Worm (Caenorhabditis elegans) whole organism, early embryonic: Measurements from ENCODE around the gene F56B3.2.

Experiments
- B0310.2 ChIP-seq: sonication (generic microtip); optimal IDR thresholded peaks from 2 replicates; lab custom pipeline; 2016; ENCODE audit warnings: mild to moderate bottlenecking, missing genetic modification characterization, missing compliant biosample characterization
- F13C5.2 ChIP-seq: sonication (generic microtip); optimal IDR thresholded peaks from 2 replicates; lab custom pipeline; 2017; ENCODE audit warnings: mild to moderate bottlenecking, missing genetic modification characterization, inconsistent platforms, missing compliant biosample characterization
- aly-1 ChIP-seq: sonication (generic microtip); optimal IDR thresholded peaks from 2 replicates; lab custom pipeline; 2016; ENCODE audit warnings: missing genetic modification characterization, missing compliant biosample characterization
- ama-1 ChIP-seq: fragments of 150-350 bp; optimal IDR thresholded peaks from 2 replicates; lab custom pipeline; 2014
- ceh-13 ChIP-seq: fragments of 200-800 bp; sonication (Bioruptor generic); optimal IDR thresholded peaks from 2 replicates; lab custom pipeline; 2018; ENCODE audit warnings: mild to moderate bottlenecking, missing genetic modification characterization, missing compliant biosample characterization
- ceh-36 ChIP-seq: sonication (generic microtip); optimal IDR thresholded peaks from 2 replicates; lab custom pipeline; 2016; ENCODE audit warnings: missing genetic modification characterization, inconsistent platforms, missing compliant biosample characterization
- ets-7 ChIP-seq: sonication (generic microtip); optimal IDR thresholded peaks from 2 replicates; lab custom pipeline; 2016; ENCODE audit warnings: missing genotype, missing genetic modification characterization, missing compliant biosample characterization
- flt-1 ChIP-seq: fragments of 200-800 bp; sonication (Bioruptor generic); IDR thresholded peaks from 2 replicates; pipeline ENCODE4 v1.3.6; 2022; ENCODE audit warnings: missing genetic modification characterization, missing compliant biosample characterization
- hmbx-1 ChIP-seq: sonication (generic microtip); optimal IDR thresholded peaks from 2 replicates; lab custom pipeline; 2016; ENCODE audit warnings: mild to moderate bottlenecking, missing genetic modification characterization, missing compliant biosample characterization
- hmg-4 ChIP-seq: fragments of 200-800 bp; sonication (Bioruptor generic); optimal IDR thresholded peaks from 2 replicates; lab custom pipeline; 2018; ENCODE audit warnings: mild to moderate bottlenecking, missing genetic modification characterization, missing compliant biosample characterization
- hnd-1 ChIP-seq: sonication (generic microtip); optimal IDR thresholded peaks from 2 replicates; lab custom pipeline; 2016; ENCODE audit warnings: missing genetic modification characterization, missing compliant biosample characterization
- pes-1 ChIP-seq: fragments of 200-800 bp; sonication (Bioruptor generic); IDR thresholded peaks from 2 replicates; pipeline ENCODE4 v1.3.6; 2022; ENCODE audit warnings: missing genetic modification reagents, missing genetic modification characterization, missing compliant biosample characterization
- scrt-1 ChIP-seq: fragments of 200-800 bp; sonication (Bioruptor generic); IDR thresholded peaks from 2 replicates; pipeline ENCODE4 v1.3.6; 2022; ENCODE audit warnings: missing genetic modification characterization, missing compliant biosample characterization
- sea-1 ChIP-seq: fragments of 200-800 bp; sonication (Bioruptor generic); conservative IDR thresholded peaks from 2 replicates; pipeline ENCODE4 v1.3.6; 2022; ENCODE audit warnings: missing genetic modification characterization, missing compliant biosample characterization
- tbx-11 ChIP-seq: fragments of 200-800 bp; sonication (Bioruptor generic); IDR thresholded peaks from 2 replicates; pipeline ENCODE4 v1.3.6; 2022; ENCODE audit warnings: missing genetic modification characterization, missing compliant biosample characterization
- tbx-37 ChIP-seq: fragments of 200-800 bp; sonication (Bioruptor generic); conservative IDR thresholded peaks from 2 replicates; pipeline ENCODE4 v1.3.6; 2022; ENCODE audit warnings: missing genetic modification reagents, missing genetic modification characterization, missing compliant biosample characterization
- tra-4 ChIP-seq: sonication (generic microtip); optimal IDR thresholded peaks from 2 replicates; lab custom pipeline; 2017; ENCODE audit warnings: missing genetic modification characterization, missing compliant biosample characterization

F56B3.2 gene

ce11 chrIV:768312-768711, at the start of gene F56B3.2:
Gene F56B3.2 (minus strand): TSS chrIV:768584.
- TF ChIP-seq pes-1 (GFP tag; lab: Robert Waterston, UW) = no peak
- TF ChIP-seq tbx-37 (GFP tag; lab: Robert Waterston, UW) = no peak
- no peak for TF ChIP-seq tra-4 (tag; lab: Kevin White, UChicago)
- no peak for TF ChIP-seq aly-1 (tag; lab: Kevin White, UChicago)
- no peak for TF ChIP-seq hnd-1 (tag; lab: Kevin White, UChicago)
- TF ChIP-seq flt-1 (GFP tag; lab: Robert Waterston, UW) = no peak
- no peak for TF ChIP-seq scrt-1 (GFP tag; lab: Robert Waterston, UW)
- TF ChIP-seq ama-1 (lab: Kevin White, UChicago) = no peak
- TF ChIP-seq hmbx-1 (tag; lab: Kevin White, UChicago) = no peak
- TF ChIP-seq B0310.2 (tag; lab: Kevin White, UChicago) = no peak
- no peak for TF ChIP-seq sea-1 (GFP tag; lab: Robert Waterston, UW)

ce11 chrIV:817879-818278, 49.5 kb upstream of the F56B3.2 start:
- TF ChIP-seq B0310.2 (tag; lab: Kevin White, UChicago) = no peak
- no peak for TF ChIP-seq hmg-4 (GFP tag; lab: Kevin White, UChicago)
- peak; percentile 52; the same call in 1 of the 2 replicates for TF ChIP-seq scrt-1 (GFP tag; lab: Robert Waterston, UW)
- TF ChIP-seq ama-1 (lab: Kevin White, UChicago) = no peak
- no peak for TF ChIP-seq flt-1 (GFP tag; lab: Robert Waterston, UW)
- TF ChIP-seq pes-1 (GFP tag; lab: Robert Waterston, UW) = no peak
- TF ChIP-seq tbx-37 (GFP tag; lab: Robert Waterston, UW) = no peak
- TF ChIP-seq tbx-11 (GFP tag; lab: Robert Waterston, UW) = no peak

- TF ChIP-seq pes-1 (GFP tag; lab: Robert Waterston, UW) (peak; percentile 78), sea-1 (GFP tag; lab: Robert Waterston, UW) (0 out of 2 replicates have a peak, but pooled peaks have one; percentile 24), tbx-11 (GFP tag; lab: Robert Waterston, UW) (peak; percentile 61; the same call in 1 of the 2 replicates), flt-1 (GFP tag; lab: Robert Waterston, UW) (peak; percentile 63)
These were observed 45.0 kb upstream of the F56B3.2 start for ce11 chrIV:813341-813740.

ce11 chrIV:807027-807516, 38.7 kb upstream of the F56B3.2 start, which contains the start of gene Y55F3BL.6:
Gene Y55F3BL.6 (minus strand): TSS chrIV:807077.
- no peak for TF ChIP-seq aly-1 (tag; lab: Kevin White, UChicago)
- no peak for TF ChIP-seq hmbx-1 (tag; lab: Kevin White, UChicago)
- TF ChIP-seq hmg-4 (GFP tag; lab: Kevin White, UChicago) = no peak
- no peak for TF ChIP-seq ets-7 (tag; lab: Kevin White, UChicago)
- TF ChIP-seq ceh-36 (tag; lab: Kevin White, UChicago) = no peak
- no peak for TF ChIP-seq sea-1 (GFP tag; lab: Robert Waterston, UW)
- no peak for TF ChIP-seq B0310.2 (tag; lab: Kevin White, UChicago)
- no peak for TF ChIP-seq F13C5.2 (tag; lab: Kevin White, UChicago)
- no peak for TF ChIP-seq ceh-13 (GFP tag; lab: Kevin White, UChicago)
- no peak for TF ChIP-seq pes-1 (GFP tag; lab: Robert Waterston, UW)
- no peak for TF ChIP-seq scrt-1 (GFP tag; lab: Robert Waterston, UW)
- TF ChIP-seq hnd-1 (tag; lab: Kevin White, UChicago) = no peak
- no peak for TF ChIP-seq flt-1 (GFP tag; lab: Robert Waterston, UW)
- no peak for TF ChIP-seq ama-1 (lab: Kevin White, UChicago)
- no peak for TF ChIP-seq tbx-11 (GFP tag; lab: Robert Waterston, UW)
- TF ChIP-seq tra-4 (tag; lab: Kevin White, UChicago) = no peak
- TF ChIP-seq tbx-37 (GFP tag; lab: Robert Waterston, UW) = no peak

ce11 chrIV:805693-806092, 37.3 kb upstream of the F56B3.2 start:
- TF ChIP-seq pes-1 (GFP tag; lab: Robert Waterston, UW) (0 out of 2 replicates have a peak, but pooled peaks have one; percentile 6), ets-7 (tag; lab: Kevin White, UChicago) (no peak)

ce11 chrIV:804802-805201, 36.4 kb upstream of the F56B3.2 start, which contains the start of gene Y55F3BL.4:
Gene Y55F3BL.4 (plus strand): TSS chrIV:805102.
- TF ChIP-seq F13C5.2 (tag; lab: Kevin White, UChicago) (no peak), ceh-36 (tag; lab: Kevin White, UChicago) (no peak), tra-4 (tag; lab: Kevin White, UChicago) (no peak), hnd-1 (tag; lab: Kevin White, UChicago) (no peak), tbx-11 (GFP tag; lab: Robert Waterston, UW) (no peak), ets-7 (tag; lab: Kevin White, UChicago) (no peak), scrt-1 (GFP tag; lab: Robert Waterston, UW) (no peak), ama-1 (lab: Kevin White, UChicago) (no peak), flt-1 (GFP tag; lab: Robert Waterston, UW) (no peak)

ce11 chrIV:801162-801561, 32.8 kb upstream of the F56B3.2 start:
- TF ChIP-seq ama-1 (lab: Kevin White, UChicago) = no peak
- no peak for TF ChIP-seq sea-1 (GFP tag; lab: Robert Waterston, UW)
- TF ChIP-seq ceh-13 (GFP tag; lab: Kevin White, UChicago) = no peak
- no peak for TF ChIP-seq B0310.2 (tag; lab: Kevin White, UChicago)
- no peak for TF ChIP-seq pes-1 (GFP tag; lab: Robert Waterston, UW)
- no peak for TF ChIP-seq flt-1 (GFP tag; lab: Robert Waterston, UW)
- TF ChIP-seq ets-7 (tag; lab: Kevin White, UChicago) = no peak
- no peak for TF ChIP-seq aly-1 (tag; lab: Kevin White, UChicago)
- no peak for TF ChIP-seq hmbx-1 (tag; lab: Kevin White, UChicago)
- no peak for TF ChIP-seq tra-4 (tag; lab: Kevin White, UChicago)
- TF ChIP-seq ceh-36 (tag; lab: Kevin White, UChicago) = no peak
- no peak for TF ChIP-seq scrt-1 (GFP tag; lab: Robert Waterston, UW)
- no peak for TF ChIP-seq tbx-11 (GFP tag; lab: Robert Waterston, UW)
- no peak for TF ChIP-seq hmg-4 (GFP tag; lab: Kevin White, UChicago)
